Fruit fly (Drosophila melanogaster) Kc167 (cell line): Measurements from ENCODE around the gene lbe.

Experiments
- Myc ChIP-seq: fragments of >200 bp; optimal IDR thresholded peaks from 2 replicates; lab custom pipeline; 2017; ENCODE audit warnings: missing external identifiers
- Sin3A ChIP-seq: fragments of >200 bp; optimal IDR thresholded peaks from 2 replicates; lab custom pipeline; 2018; ENCODE audit warnings: missing external identifiers
- h ChIP-seq: fragments of >200 bp; optimal IDR thresholded peaks from 3 replicates; lab custom pipeline; 2018; ENCODE audit warnings: missing external identifiers
- insv ChIP-seq: fragments of >200 bp; optimal IDR thresholded peaks from 3 replicates; lab custom pipeline; 2018; ENCODE audit warnings: missing external identifiers
- psq ChIP-seq: fragments of >200 bp; optimal IDR thresholded peaks from 2 replicates; lab custom pipeline; 2017; ENCODE audit warnings: missing external identifiers
- ttk ChIP-seq: sonication (Bioruptor generic); optimal IDR thresholded peaks from 2 replicates; lab custom pipeline; 2017; ENCODE audit warnings: missing external identifiers

- TF ChIP-seq Sin3A (lab: Kevin White, UChicago) (no peak), h (lab: Kevin White, UChicago) (no peak), psq (lab: Kevin White, UChicago) (no peak), Myc (no peak), insv (lab: Kevin White, UChicago) (no peak), ttk (lab: Kevin White, UChicago) (no peak)
These were observed 46.7 kb downstream of the lbe start, which contains the start of gene Ugt49B2 for dm6 chr3R:21399642-21400041.
